Fruit fly (Drosophila melanogaster): ENCODE results near the gene smog.

Gene smog

DNA sequence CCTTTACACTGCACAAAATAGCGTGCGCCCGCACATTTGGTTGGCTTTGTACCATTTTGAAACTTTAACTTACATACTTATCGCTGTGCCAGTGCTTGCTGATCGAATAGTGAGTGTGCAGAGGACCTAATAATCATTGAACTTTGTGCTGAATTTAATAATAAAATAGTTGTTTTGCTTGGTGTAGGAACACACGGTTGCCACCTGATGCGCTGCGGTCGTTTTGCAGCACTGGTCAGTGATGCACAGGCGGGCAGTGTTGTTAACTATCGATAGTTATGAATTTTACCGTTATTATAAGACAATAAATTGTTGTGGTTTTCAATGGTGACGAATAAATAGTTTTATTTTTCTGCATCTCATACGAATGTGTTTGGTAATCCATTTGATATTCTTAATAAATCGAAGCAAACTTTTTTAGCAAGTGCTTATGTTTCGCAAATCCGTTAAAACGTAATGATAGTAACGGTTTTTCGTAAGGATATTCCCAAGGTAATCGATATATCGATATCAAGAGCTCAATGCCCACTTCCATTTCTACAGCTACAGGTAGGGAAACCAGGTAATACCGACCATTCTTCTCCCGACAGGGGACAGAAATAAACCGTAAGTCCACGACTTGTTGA lies 14.8 kb upstream of the smog start, which contains the start of the genes tank and CG12194 (continued):
- TF ChIP-seq org-1 (GFP tag; optimal IDR thresholded peaks at IDR 0.05) (peak; percentile 99), CG17829 (tag; optimal IDR thresholded peaks at IDR 0.05) (peak; percentile 98), Side (GFP tag; optimal IDR thresholded peaks at IDR 0.05) (peak; percentile 99), cato (GFP tag; optimal IDR thresholded peaks at IDR 0.05; ENCODE audit: borderline replicate concordance) (peak; percentile 99), CG10979 (tag; optimal IDR thresholded peaks at IDR 0.05) (peak; percentile 99), Ets97D (GFP tag; optimal IDR thresholded peaks at IDR 0.05) (peak; percentile 96), sd (tag; optimal IDR thresholded peaks at IDR 0.05) (peak; percentile 92), cwo (GFP tag; optimal IDR thresholded peaks at IDR 0.05) (peak; percentile 96), CG13296 (GFP tag; optimal IDR thresholded peaks at IDR 0.05) (peak; percentile 92), Fer1 (GFP tag; optimal IDR thresholded peaks at IDR 0.05) (peak; percentile 98), HLH4C (GFP tag; IDR thresholded peaks at IDR 0.05; ENCODE audit: partially characterized antibody) (peak; percentile 73), CG13775 (GFP tag; optimal IDR thresholded peaks at IDR 0.05) (peak; percentile 99), Eip74EF (GFP tag; optimal IDR thresholded peaks at IDR 0.05) (peak in 1 of 2 experiments; percentile 96), CG7271 (tag; optimal IDR thresholded peaks at IDR 0.05) (peak; percentile 96), H15 (GFP tag; IDR thresholded peaks at IDR 0.05) (peak; percentile 99), ac (GFP tag; optimal IDR thresholded peaks at IDR 0.05) (peak; percentile 95), HLH54F (GFP tag; optimal IDR thresholded peaks at IDR 0.05) (peak; percentile 99), CG6272 (GFP tag; IDR thresholded peaks at IDR 0.05) (peak; percentile 99), CG11695 (GFP tag; IDR thresholded peaks at IDR 0.05) (peak; percentile 99), CG2202 (tag; optimal IDR thresholded peaks at IDR 0.05) (peak; percentile 98), CG4617 (GFP tag; optimal IDR thresholded peaks at IDR 0.05; ENCODE audit: borderline replicate concordance) (peak; percentile 100), CG12942 (GFP tag; optimal IDR thresholded peaks at IDR 0.05) (peak; percentile 99), CG10565 (GFP tag; optimal IDR thresholded peaks at IDR 0.05) (peak; percentile 98), kni (GFP tag; optimal IDR thresholded peaks at IDR 0.05) (peak; percentile 31), CG3163 (GFP tag; optimal IDR thresholded peaks at IDR 0.05) (peak; percentile 94), Oaz (GFP tag; IDR thresholded peaks at IDR 0.05) (peak; percentile 98), CG10543 (GFP tag; optimal IDR thresholded peaks at IDR 0.05) (peak; percentile 81), CG4820 (GFP tag; optimal IDR thresholded peaks at IDR 0.05) (peak; percentile 98), CG17385 (GFP tag; optimal IDR thresholded peaks at IDR 0.05) (peak; percentile 96), maf-S (GFP tag; optimal IDR thresholded peaks at IDR 0.05) (peak; percentile 99), CG1792 (GFP tag; optimal IDR thresholded peaks at IDR 0.05) (peak; percentile 97), CG10654 (GFP tag; optimal IDR thresholded peaks at IDR 0.05) (peak; percentile 99), dimm (GFP tag; IDR thresholded peaks at IDR 0.05) (peak; percentile 98), CG7745 (tag; optimal IDR thresholded peaks at IDR 0.05) (peak; percentile 74), sob (GFP tag; IDR thresholded peaks at IDR 0.05) (peak; percentile 99), CG16779 (GFP tag; IDR thresholded peaks at IDR 0.05) (peak; percentile 99), bcd (GFP tag; optimal IDR thresholded peaks at IDR 0.05) (peak; percentile 99), Sry-β (GFP tag; optimal IDR thresholded peaks at IDR 0.05) (peak; percentile 87), Dad (GFP tag; optimal IDR thresholded peaks at IDR 0.05) (peak; percentile 99), NC2β (GFP tag; optimal IDR thresholded peaks at IDR 0.05) (peak; percentile 99), ERR (GFP tag; optimal IDR thresholded peaks at IDR 0.05) (peak; percentile 97), pfk (GFP tag; optimal IDR thresholded peaks at IDR 0.05) (peak; percentile 7), CG34376 (GFP tag; optimal IDR thresholded peaks at IDR 0.05) (peak; percentile 82), kah (GFP tag; optimal IDR thresholded peaks at IDR 0.05) (peak; percentile 84), Poxn (GFP tag; IDR thresholded peaks at IDR 0.05) (peak; percentile 95), fu2 (GFP tag; optimal IDR thresholded peaks at IDR 0.05) (peak; percentile 99), jumu (GFP tag; optimal IDR thresholded peaks at IDR 0.05) (peak; percentile 99), ab (GFP tag; optimal IDR thresholded peaks at IDR 0.05) (peak; percentile 98), zf30C (GFP tag; optimal IDR thresholded peaks at IDR 0.05) (peak; percentile 96)
